Worm (Caenorhabditis elegans) whole organism, L4 larva: Measurements from ENCODE around the gene agt-1.

Experiments used
- F37D6.2 ChIP-seq: sonication (generic microtip); optimal IDR thresholded peaks from 2 replicates; lab custom pipeline; 2016; ENCODE audit warnings: mild to moderate bottlenecking, missing genetic modification characterization, missing compliant biosample characterization
- ama-1 ChIP-seq: fragments of 150-350 bp; optimal IDR thresholded peaks from 2 replicates; lab custom pipeline; 2014; ENCODE audit warnings: inconsistent platforms, mixed read lengths
- ces-1 ChIP-seq: fragments of 150-350 bp; sonication (generic microtip); optimal IDR thresholded peaks from 4 replicates; lab custom pipeline; 2014; ENCODE audit warnings: missing biosample characterization, missing genetic modification reagents, missing genetic modification characterization
- dpl-1 ChIP-seq: fragments of 150-350 bp; optimal IDR thresholded peaks from 2 replicates; lab custom pipeline; 2014; ENCODE audit warnings: missing biosample characterization, missing genetic modification reagents, missing genetic modification characterization
- mdl-1 ChIP-seq, 2 experiments: fragments of 150-350 bp in 1 of 2; sonication (generic microtip) in 1 of 2; optimal IDR thresholded peaks; 2 replicates each; lab custom pipeline; 2014 to 2017; ENCODE audit warnings: missing biosample characterization in 2 of 2, missing genetic modification characterization in 2 of 2
- mep-1 ChIP-seq: fragments of 150-350 bp; sonication (generic microtip); optimal IDR thresholded peaks from 3 replicates; lab custom pipeline; 2014; ENCODE audit warnings: missing biosample characterization, missing genetic modification characterization
- nhr-41 ChIP-seq: fragments of 200-800 bp; sonication (Bioruptor generic); IDR thresholded peaks from 2 replicates; pipeline ENCODE4 v1.3.6; 2022; ENCODE audit warnings: missing genetic modification reagents, missing genetic modification characterization, missing compliant biosample characterization
- unc-39 ChIP-seq: sonication (generic microtip); optimal IDR thresholded peaks from 2 replicates; lab custom pipeline; 2017; ENCODE audit warnings: missing biosample characterization, missing genetic modification characterization

ce11 chrIV:13330547-13330946 lies 38.7 kb downstream of the agt-1 start:
- TF ChIP-seq dpl-1 (no peak), mdl-1 (tag; optimal IDR thresholded peaks at IDR 0.05; lab: Kevin White, UChicago) (no peak), unc-39 (tag; lab: Kevin White, UChicago) (no peak), ces-1 (GFP tag; lab: Kevin White, UChicago) (no peak), mep-1 (tag; lab: Kevin White, UChicago) (no peak), ama-1 (lab: Kevin White, UChicago) (no peak), F37D6.2 (tag; lab: Kevin White, UChicago) (no peak), nhr-41 (GFP tag; lab: Robert Waterston, UW) (no peak)
